Fruit fly (Drosophila melanogaster) whole organism, embryonic: ENCODE data around the gene CG16826.
A peak's percentile ranks its signal among the peaks of the same experiment; 100 is the strongest.

Source experiments
- Atf3 ChIP-seq: fragments of 200-800 bp; sonication (Bioruptor generic); optimal IDR thresholded peaks from 3 replicates; lab custom pipeline; 2016; ENCODE audit warnings: missing biosample characterization, missing genetic modification characterization
- BtbVII ChIP-seq: fragments of 200-800 bp; sonication (Bioruptor generic); optimal IDR thresholded peaks from 3 replicates; lab custom pipeline; 2017; ENCODE audit warnings: missing biosample characterization, mild to moderate bottlenecking, missing genetic modification characterization
- CG11456 ChIP-seq: fragments of 200-800 bp; sonication (Bioruptor generic); IDR thresholded peaks from 3 replicates; pipeline ENCODE4 v1.3.6; 2022; ENCODE audit warnings: missing biosample characterization, missing genetic modification characterization
- CG11723 ChIP-seq: fragments of 200-800 bp; sonication (Bioruptor generic); optimal IDR thresholded peaks from 2 replicates; lab custom pipeline; 2017; ENCODE audit warnings: missing biosample characterization, mild to moderate bottlenecking, missing genetic modification characterization
- CG12942 ChIP-seq: fragments of 200-800 bp; sonication (Bioruptor generic); optimal IDR thresholded peaks from 3 replicates; lab custom pipeline; 2016; ENCODE audit warnings: missing biosample characterization, missing genetic modification characterization
- CG13624 ChIP-seq: fragments of 200-800 bp; sonication (Bioruptor generic); optimal IDR thresholded peaks from 2 replicates; lab custom pipeline; 2016; ENCODE audit warnings: missing biosample characterization, missing genetic modification characterization
- CG14441 ChIP-seq: fragments of 200-800 bp; sonication (Bioruptor generic); IDR thresholded peaks from 2 replicates; pipeline ENCODE4 v1.3.6; 2022; ENCODE audit warnings: missing biosample characterization, missing genetic modification characterization
- CG15073 ChIP-seq: fragments of 200-800 bp; sonication (Bioruptor generic); optimal IDR thresholded peaks from 2 replicates; lab custom pipeline; 2016; ENCODE audit warnings: missing biosample characterization, missing genetic modification characterization
- CG15269 ChIP-seq: fragments of 200-800 bp; sonication (Bioruptor generic); optimal IDR thresholded peaks from 2 replicates; lab custom pipeline; 2018; ENCODE audit warnings: missing biosample characterization, mild to moderate bottlenecking, missing genetic modification characterization, moderate library complexity
- CG15696 ChIP-seq: fragments of 200-800 bp; sonication (Bioruptor generic); optimal IDR thresholded peaks from 2 replicates; lab custom pipeline; 2019; ENCODE audit warnings: missing biosample characterization, mild to moderate bottlenecking, missing genetic modification characterization, moderate library complexity
- CG1602 ChIP-seq: fragments of 200-800 bp; sonication (Bioruptor generic); optimal IDR thresholded peaks from 3 replicates; lab custom pipeline; 2016; ENCODE audit warnings: missing biosample characterization, missing genetic modification characterization
- CG17361 ChIP-seq: fragments of 200-800 bp; sonication (Bioruptor generic); IDR thresholded peaks from 3 replicates; pipeline ENCODE4 v1.3.6; 2022; ENCODE audit warnings: missing biosample characterization, missing genetic modification characterization
- CG18764 ChIP-seq: fragments of 200-800 bp; sonication (Bioruptor generic); optimal IDR thresholded peaks from 3 replicates; lab custom pipeline; 2016; ENCODE audit warnings: missing biosample characterization, missing genetic modification characterization
- CG30403 ChIP-seq: fragments of 200-800 bp; sonication (Bioruptor generic); optimal IDR thresholded peaks from 3 replicates; lab custom pipeline; 2016; ENCODE audit warnings: missing biosample characterization, missing genetic modification characterization
- CG3281 ChIP-seq: fragments of 200-800 bp; sonication (Bioruptor generic); optimal IDR thresholded peaks from 3 replicates; lab custom pipeline; 2017; ENCODE audit warnings: missing biosample characterization, mild to moderate bottlenecking, missing genetic modification characterization
- CG33557 ChIP-seq: fragments of 200-800 bp; sonication (Bioruptor generic); optimal IDR thresholded peaks from 2 replicates; lab custom pipeline; 2019; ENCODE audit warnings: missing biosample characterization, mild to moderate bottlenecking, missing genetic modification characterization, moderate library complexity
- CG4617 ChIP-seq: fragments of 200-800 bp; sonication (Bioruptor generic); optimal IDR thresholded peaks from 3 replicates; lab custom pipeline; 2016; ENCODE audit warnings: missing biosample characterization, missing genetic modification characterization, borderline replicate concordance
- CG7839 ChIP-seq: fragments of 200-800 bp; sonication (Bioruptor generic); optimal IDR thresholded peaks from 3 replicates; lab custom pipeline; 2018; ENCODE audit warnings: missing biosample characterization, mild to moderate bottlenecking, missing genetic modification characterization, moderate library complexity
- CG7928 ChIP-seq: fragments of 200-800 bp; sonication (Bioruptor generic); optimal IDR thresholded peaks from 2 replicates; lab custom pipeline; 2017; ENCODE audit warnings: missing biosample characterization, mild to moderate bottlenecking, missing genetic modification characterization
- Chrac-16 ChIP-seq: fragments of 200-800 bp; sonication (Bioruptor generic); optimal IDR thresholded peaks from 3 replicates; lab custom pipeline; 2016; ENCODE audit warnings: missing biosample characterization, missing genetic modification characterization
- Dfd ChIP-seq, 2 experiments: fragments of >200 bp; optimal IDR thresholded peaks; 2 replicates each; lab custom pipeline; 2017; ENCODE audit warnings: missing biosample characterization in 2 of 2, missing genetic modification characterization in 2 of 2
- Elba2 ChIP-seq: fragments of 200-800 bp; sonication (Bioruptor generic); optimal IDR thresholded peaks from 3 replicates; lab custom pipeline; 2016; ENCODE audit warnings: missing biosample characterization, missing genetic modification characterization
- Ets65A ChIP-seq: fragments of 200-800 bp; sonication (Bioruptor generic); peaks from one replicate; lab custom pipeline; 2016; ENCODE audit warnings: missing biosample characterization, missing genetic modification characterization
- Ets97D ChIP-seq: fragments of 200-800 bp; sonication (Bioruptor generic); optimal IDR thresholded peaks from 3 replicates; lab custom pipeline; 2016; ENCODE audit warnings: missing biosample characterization, missing genetic modification characterization
- HLHmδ ChIP-seq: fragments of 200-800 bp; sonication (Bioruptor generic); optimal IDR thresholded peaks from 2 replicates; lab custom pipeline; 2018; ENCODE audit warnings: missing biosample characterization, mild to moderate bottlenecking, missing genetic modification characterization, moderate library complexity
- Hey ChIP-seq: fragments of 200-800 bp; sonication (Bioruptor generic); optimal IDR thresholded peaks from 3 replicates; lab custom pipeline; 2018; ENCODE audit warnings: missing biosample characterization, mild to moderate bottlenecking, missing genetic modification characterization
- HmgD ChIP-seq: fragments of 200-800 bp; sonication (Bioruptor generic); optimal IDR thresholded peaks from 3 replicates; lab custom pipeline; 2016; ENCODE audit warnings: missing biosample characterization, missing genetic modification characterization
- MTF-1 ChIP-seq: fragments of 200-800 bp; sonication (Bioruptor generic); optimal IDR thresholded peaks from 2 replicates; lab custom pipeline; 2018; ENCODE audit warnings: missing biosample characterization, mild to moderate bottlenecking, missing genetic modification characterization, borderline replicate concordance
- TFAM ChIP-seq: fragments of 200-800 bp; sonication (Bioruptor generic); optimal IDR thresholded peaks from 2 replicates; lab custom pipeline; 2017; ENCODE audit warnings: missing biosample characterization, missing genetic modification characterization, inconsistent platforms
- Xrp1 ChIP-seq: fragments of 200-800 bp; sonication (Bioruptor generic); IDR thresholded peaks from 2 replicates; pipeline ENCODE4 v1.3.6; 2022; ENCODE audit warnings: missing biosample characterization, missing genetic modification characterization
- aop ChIP-seq: fragments of 200-800 bp; sonication (Bioruptor generic); IDR thresholded peaks from 2 replicates; pipeline ENCODE4 v1.3.6; 2022; ENCODE audit warnings: missing biosample characterization, missing genetic modification characterization
- bbx ChIP-seq: fragments of 200-800 bp; sonication (Bioruptor generic); IDR thresholded peaks from 2 replicates; pipeline ENCODE4 v1.3.6; 2022; ENCODE audit warnings: missing biosample characterization, missing genetic modification characterization; ENCODE audit not compliant: partially characterized antibody
- bigmax ChIP-seq: fragments of 200-800 bp; sonication (Bioruptor generic); optimal IDR thresholded peaks from 2 replicates; lab custom pipeline; 2018; ENCODE audit warnings: missing biosample characterization, mild to moderate bottlenecking, missing genetic modification characterization
- bowl ChIP-seq: fragments of 200-800 bp; sonication (Bioruptor generic); IDR thresholded peaks from 2 replicates; pipeline ENCODE4 v1.3.6; 2022; ENCODE audit warnings: missing biosample characterization, missing genetic modification characterization
- crp ChIP-seq, 2 experiments: fragments of 200-800 bp; sonication (Bioruptor generic); optimal IDR thresholded peaks; 2 replicates in 1 of 2; 3 replicates in 1 of 2; lab custom pipeline; 2017; ENCODE audit warnings: missing biosample characterization in 2 of 2, missing genetic modification characterization in 2 of 2, mild to moderate bottlenecking in 1 of 2, moderate library complexity in 1 of 2
- emc ChIP-seq: fragments of 200-800 bp; sonication (Bioruptor generic); optimal IDR thresholded peaks from 2 replicates; lab custom pipeline; 2016; ENCODE audit warnings: missing biosample characterization, missing genetic modification characterization
- fd64A ChIP-seq: fragments of 200-800 bp; sonication (Bioruptor generic); optimal IDR thresholded peaks from 3 replicates; lab custom pipeline; 2018; ENCODE audit warnings: missing biosample characterization, mild to moderate bottlenecking, missing genetic modification characterization
- her ChIP-seq: fragments of 200-800 bp; sonication (Bioruptor generic); optimal IDR thresholded peaks from 2 replicates; lab custom pipeline; 2016; ENCODE audit warnings: missing biosample characterization, missing genetic modification characterization
- hth ChIP-seq: fragments of >200 bp; optimal IDR thresholded peaks from 2 replicates; lab custom pipeline; 2017; ENCODE audit warnings: inconsistent platforms
- lmd ChIP-seq: fragments of 200-800 bp; sonication (Bioruptor generic); IDR thresholded peaks from 2 replicates; pipeline ENCODE4 v1.3.6; 2022; ENCODE audit warnings: missing biosample characterization, missing genetic modification characterization
- pfk ChIP-seq: fragments of 200-800 bp; sonication (Bioruptor generic); optimal IDR thresholded peaks from 2 replicates; lab custom pipeline; 2018; ENCODE audit warnings: missing biosample characterization, mild to moderate bottlenecking, missing genetic modification characterization, moderate library complexity
- prd ChIP-seq, 3 experiments: fragments of >200 bp in 2 of 3; fragments of 200-800 bp in 1 of 3; sonication (Bioruptor generic) in 1 of 3; optimal IDR thresholded peaks in 2 of 3; IDR thresholded peaks in 1 of 3; 2 replicates in 2 of 3; 3 replicates in 1 of 3; pipeline versions ENCODE4 v1.3.6 to Lab custom; 2017 to 2022; ENCODE audit warnings: missing biosample characterization in 1 of 3, missing genetic modification characterization in 1 of 3
- run ChIP-seq: fragments of 200-800 bp; sonication (Bioruptor generic); optimal IDR thresholded peaks from 3 replicates; lab custom pipeline; 2018; ENCODE audit warnings: missing biosample characterization, mild to moderate bottlenecking, missing genetic modification characterization
- schlank ChIP-seq: fragments of 200-800 bp; sonication (Bioruptor generic); optimal IDR thresholded peaks from 2 replicates; lab custom pipeline; 2018; ENCODE audit warnings: missing biosample characterization, mild to moderate bottlenecking, missing genetic modification characterization
- sqz ChIP-seq: fragments of 200-800 bp; sonication (Bioruptor generic); optimal IDR thresholded peaks from 3 replicates; lab custom pipeline; 2018; ENCODE audit warnings: missing biosample characterization, mild to moderate bottlenecking, missing genetic modification characterization
- vfl ChIP-seq: fragments of 200-800 bp; sonication (Bioruptor generic); optimal IDR thresholded peaks from 2 replicates; lab custom pipeline; 2016; ENCODE audit warnings: missing biosample characterization, missing genetic modification characterization
- vvl ChIP-seq: fragments of 200-800 bp; sonication (Bioruptor generic); IDR thresholded peaks from 2 replicates; pipeline ENCODE4 v1.3.6; 2022; ENCODE audit warnings: missing biosample characterization, missing genetic modification characterization

CG16826 gene

DNA sequence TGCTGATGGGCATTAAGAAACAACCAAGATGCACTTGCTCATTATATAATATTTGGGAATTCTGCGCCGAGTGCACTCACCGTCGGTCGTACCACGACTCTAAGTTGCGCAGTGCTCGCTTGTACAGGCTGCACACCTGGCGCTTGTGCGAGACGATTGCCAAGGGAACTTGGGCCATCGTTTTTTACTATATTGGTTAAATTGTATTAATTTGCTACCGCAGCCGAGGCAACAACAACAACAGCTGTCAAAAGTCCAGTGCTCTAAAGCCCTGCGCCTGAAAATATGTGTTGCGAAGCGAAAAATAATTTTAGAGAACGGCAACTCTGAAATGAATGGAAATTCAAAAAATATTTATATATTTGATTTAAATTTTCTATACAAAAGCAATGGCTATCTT is 23.2 kb downstream of the CG16826 start, which contains the start of gene ND-B22 (continued):
- TF ChIP-seq CG11723 (GFP tag; lab: Kevin White, UChicago) (no peak), vvl (GFP tag; lab: Robert Waterston, UW) (peak; percentile 83), lmd (no peak), her (GFP tag; lab: Kevin White, UChicago) (no peak), CG18764 (GFP tag; lab: Kevin White, UChicago) (no peak), MTF-1 (no peak), Hey (tag; lab: Kevin White, UChicago) (no peak), CG33557 (no peak), CG3281 (GFP tag; lab: Kevin White, UChicago) (peak; percentile 56), CG17361 (peak; percentile 39; the same call in 1 of the 3 replicates), CG7928 (GFP tag; lab: Kevin White, UChicago) (no peak), vfl (GFP tag; lab: Kevin White, UChicago) (no peak), fd64A (GFP tag; lab: Kevin White, UChicago) (no peak), CG14441 (GFP tag; lab: Robert Waterston, UW) (no peak), bowl (GFP tag; lab: Robert Waterston, UW) (no peak), CG1602 (GFP tag; lab: Kevin White, UChicago) (peak; percentile 24), CG4617 (peak; percentile 87), CG15696 (tag; lab: Kevin White, UChicago) (no peak), TFAM (GFP tag; lab: Kevin White, UChicago) (no peak), HLHmδ (no peak), Ets65A (GFP tag; lab: Kevin White, UChicago) (no peak), crp (GFP tag; optimal IDR thresholded peaks at IDR 0.05; lab: Kevin White, UChicago) (peak in 1 of 2 experiments; percentile 74), Elba2 (GFP tag; lab: Kevin White, UChicago) (no peak), Ets97D (GFP tag; lab: Kevin White, UChicago) (peak; percentile 71), hth (lab: Kevin White, UChicago) (no peak), CG7839 (peak; percentile 41), bigmax (GFP tag; lab: Kevin White, UChicago) (no peak), CG12942 (GFP tag; lab: Kevin White, UChicago) (peak; percentile 24), sqz (no peak), aop (GFP tag; lab: Robert Waterston, UW) (no peak), run (tag; lab: Kevin White, UChicago) (peak; percentile 12), pfk (no peak), Dfd (GFP tag; optimal IDR thresholded peaks at IDR 0.05; lab: Kevin White, UChicago) (no peak), prd (optimal IDR thresholded peaks at IDR 0.05; lab: Kevin White, UChicago) (no peak), prd (GFP tag; IDR thresholded peaks at IDR 0.05; lab: Robert Waterston, UW) (0 out of 3 replicates have a peak, but pooled peaks have one; percentile 7), HmgD (GFP tag; lab: Kevin White, UChicago) (no peak), BtbVII (GFP tag; lab: Kevin White, UChicago) (no peak), emc (no peak), CG11456 (GFP tag; lab: Robert Waterston, UW) (peak; percentile 12; the same call in 1 of the 3 replicates), CG30403 (GFP tag; lab: Kevin White, UChicago) (peak; percentile 58), CG15269 (tag; lab: Kevin White, UChicago) (peak; percentile 30), CG13624 (GFP tag; lab: Kevin White, UChicago) (peak; percentile 17), CG15073 (no peak), bbx (GFP tag; lab: Robert Waterston, UW) (peak; percentile 41), schlank (tag; lab: Kevin White, UChicago) (no peak), Chrac-16 (peak; percentile 15), Xrp1 (GFP tag; lab: Robert Waterston, UW) (no peak; the same call in 1 of the 2 replicates), Atf3 (GFP tag; lab: Kevin White, UChicago) (no peak)
